Fruit fly (Drosophila melanogaster): ENCODE measurements around the gene CG7992.

DNA sequence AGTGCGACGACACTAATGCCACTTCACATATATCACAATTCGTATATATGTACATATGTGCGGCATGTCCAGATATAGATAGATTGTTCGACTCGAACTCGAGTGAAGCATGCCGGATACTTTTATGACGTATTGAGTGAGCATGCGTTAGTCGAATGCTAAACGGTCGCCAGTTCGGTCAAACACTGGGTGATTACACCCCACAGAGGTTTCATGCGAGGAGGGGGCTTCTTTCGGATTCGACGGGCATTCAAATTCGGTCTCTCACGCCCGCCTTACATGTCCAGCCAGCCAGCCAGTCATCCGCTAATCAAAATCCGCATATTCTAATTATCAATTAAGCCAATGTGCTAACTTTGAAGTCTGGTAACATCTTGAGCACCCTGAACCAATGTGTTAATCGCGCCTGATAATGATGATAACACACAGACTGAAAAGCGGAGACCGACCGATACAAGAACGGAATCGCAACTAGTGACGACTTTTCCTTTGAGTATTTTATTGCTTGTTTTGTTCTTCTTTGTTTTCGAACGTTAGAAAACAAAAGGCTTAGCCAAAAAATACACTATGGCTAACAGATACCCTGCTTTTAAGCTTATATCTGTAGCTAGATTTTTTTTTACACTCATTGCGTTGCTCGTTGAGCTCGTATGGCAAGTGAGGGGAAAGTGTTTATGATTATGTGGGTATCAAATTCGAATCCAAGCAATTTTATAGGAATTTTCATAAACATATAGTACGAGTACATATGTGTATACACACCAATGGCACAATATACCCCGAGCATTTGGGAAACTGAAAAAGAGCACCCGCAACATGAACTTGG, 44.9 kb upstream of the CG7992 start:
- TF ChIP-seq psq (optimal IDR thresholded peaks at IDR 0.05) (no peak), usp (GFP tag; optimal IDR thresholded peaks at IDR 0.05) (no peak), EcR (GFP tag; optimal IDR thresholded peaks at IDR 0.05) (no peak), pan (optimal IDR thresholded peaks at IDR 0.05) (no peak), CG8478 (optimal IDR thresholded peaks at IDR 0.05) (no peak)

Measured in whole organism.